Worm (Caenorhabditis elegans) whole organism, L1 larva: Measurements from ENCODE around the gene C23H5.15.

Experiments
- C04F5.9 ChIP-seq: sonication (generic microtip); optimal IDR thresholded peaks from 2 replicates; lab custom pipeline; 2016; ENCODE audit warnings: missing genetic modification characterization, missing compliant biosample characterization
- C34B4.2 ChIP-seq: sonication (generic microtip); optimal IDR thresholded peaks from 2 replicates; lab custom pipeline; 2017; ENCODE audit warnings: mild to moderate bottlenecking, missing genetic modification characterization, missing compliant biosample characterization
- F16B12.6 ChIP-seq: fragments of 150-350 bp; optimal IDR thresholded peaks from 2 replicates; lab custom pipeline; 2014; ENCODE audit warnings: missing biosample characterization, missing genetic modification characterization
- aha-1 ChIP-seq: fragments of 150-350 bp; optimal IDR thresholded peaks from 2 replicates; lab custom pipeline; 2014; ENCODE audit warnings: missing biosample characterization, missing genetic modification characterization
- alr-1 ChIP-seq: fragments of 200-800 bp; sonication (Bioruptor generic); optimal IDR thresholded peaks from 2 replicates; lab custom pipeline; 2018; ENCODE audit warnings: borderline replicate concordance, mild to moderate bottlenecking, missing genetic modification characterization, missing compliant biosample characterization
- ama-1 ChIP-seq: fragments of 150-350 bp; optimal IDR thresholded peaks from 2 replicates; lab custom pipeline; 2014
- blmp-1 ChIP-seq: fragments of 150-350 bp; optimal IDR thresholded peaks from 2 replicates; lab custom pipeline; 2014; ENCODE audit warnings: missing biosample characterization, missing genetic modification characterization
- ceh-8 ChIP-seq: fragments of 200-800 bp; sonication (Bioruptor generic); optimal IDR thresholded peaks from 2 replicates; lab custom pipeline; 2018; ENCODE audit warnings: mild to moderate bottlenecking, missing genetic modification characterization, moderate library complexity, missing compliant biosample characterization
- ceh-82 ChIP-seq, 3 experiments: fragments of 150-350 bp in 1 of 3; sonication (generic microtip) in 2 of 3; optimal IDR thresholded peaks; 2 replicates each; lab custom pipeline; 2014 to 2017; ENCODE audit warnings: missing biosample characterization in 3 of 3, missing genetic modification characterization in 3 of 3
- ceh-88 ChIP-seq: fragments of 200-800 bp; sonication (Bioruptor generic); IDR thresholded peaks from 2 replicates; pipeline ENCODE4 v1.3.6; 2022; ENCODE audit warnings: missing genetic modification characterization, missing compliant biosample characterization
- ceh-90 ChIP-seq: sonication (generic microtip); optimal IDR thresholded peaks from 2 replicates; lab custom pipeline; 2016; ENCODE audit warnings: missing genetic modification characterization, missing compliant biosample characterization
- ces-1 ChIP-seq: fragments of 150-350 bp; optimal IDR thresholded peaks from 2 replicates; lab custom pipeline; 2014; ENCODE audit warnings: missing biosample characterization, missing genetic modification reagents, missing genetic modification characterization
- efl-1 ChIP-seq, 4 experiments: fragments of 150-350 bp; optimal IDR thresholded peaks in 3 of 4; peaks in 1 of 4; 1 replicate in 1 of 4; 2 replicates in 3 of 4; lab custom pipeline; 2014; ENCODE audit warnings: missing biosample characterization in 2 of 4, missing genetic modification characterization in 2 of 4, missing genetic modification reagents in 2 of 4
- egl-13 ChIP-seq: sonication (generic microtip); optimal IDR thresholded peaks from 2 replicates; lab custom pipeline; 2016; ENCODE audit warnings: missing genotype, missing genetic modification reagents, missing genetic modification characterization, missing compliant biosample characterization
- egl-27 ChIP-seq, 2 experiments: fragments of 150-350 bp in 1 of 2; sonication (generic microtip); optimal IDR thresholded peaks; 3 replicates each; lab custom pipeline; 2017 to 2018; ENCODE audit warnings: missing biosample characterization in 2 of 2, missing genetic modification characterization in 2 of 2, missing genetic modification reagents in 2 of 2
- elt-2 ChIP-seq: sonication (generic microtip); optimal IDR thresholded peaks from 2 replicates; lab custom pipeline; 2016; ENCODE audit warnings: missing genetic modification characterization, mild to moderate bottlenecking, inconsistent platforms, missing compliant biosample characterization, missing genetic modification reagents
- elt-3 ChIP-seq, 6 experiments: fragments of 150-350 bp in 1 of 6; sonication (generic microtip); optimal IDR thresholded peaks; 2 replicates each; lab custom pipeline; 2017 to 2018; ENCODE audit warnings: missing biosample characterization in 6 of 6, missing genetic modification characterization in 6 of 6, inconsistent platforms in 1 of 6
- ets-5 ChIP-seq: fragments of 200-800 bp; sonication (Bioruptor generic); IDR thresholded peaks from 2 replicates; pipeline ENCODE4 v1.3.6; 2022; ENCODE audit warnings: missing genetic modification characterization, missing compliant biosample characterization
- grh-1 ChIP-seq: fragments of 200-800 bp; sonication (Bioruptor generic); IDR thresholded peaks from 2 replicates; pipeline ENCODE4 v1.3.6; 2022; ENCODE audit warnings: missing genetic modification reagents, missing genetic modification characterization, missing compliant biosample characterization
- hpl-2 ChIP-seq: fragments of 150-350 bp; optimal IDR thresholded peaks from 2 replicates; lab custom pipeline; 2014; ENCODE audit warnings: missing biosample characterization, missing genetic modification reagents, missing genetic modification characterization
- irx-1 ChIP-seq: sonication (generic microtip); optimal IDR thresholded peaks from 2 replicates; lab custom pipeline; 2016; ENCODE audit warnings: missing genetic modification characterization, missing compliant biosample characterization
- lin-13 ChIP-seq: fragments of 150-350 bp; optimal IDR thresholded peaks from 2 replicates; lab custom pipeline; 2014; ENCODE audit warnings: missing biosample characterization, missing genetic modification reagents, missing genetic modification characterization
- mab-9 ChIP-seq: fragments of 200-800 bp; sonication (Bioruptor generic); IDR thresholded peaks from 2 replicates; pipeline ENCODE4 v1.3.6; 2022; ENCODE audit warnings: missing genetic modification reagents, missing genetic modification characterization, missing compliant biosample characterization
- mdl-1 ChIP-seq, 2 experiments: fragments of 150-350 bp; optimal IDR thresholded peaks; 2 replicates each; lab custom pipeline; 2014 to 2017; ENCODE audit warnings: missing biosample characterization in 2 of 2, missing genetic modification characterization in 2 of 2, inconsistent platforms in 1 of 2
- nhr-19 ChIP-seq: fragments of 200-800 bp; sonication (Bioruptor generic); conservative IDR thresholded peaks from 2 replicates; pipeline ENCODE4 v1.3.6; 2022; ENCODE audit warnings: missing genetic modification characterization, missing compliant biosample characterization
- nhr-71 ChIP-seq: sonication (generic microtip); optimal IDR thresholded peaks from 2 replicates; lab custom pipeline; 2016; ENCODE audit warnings: mild to moderate bottlenecking, missing genetic modification characterization, moderate library complexity, missing compliant biosample characterization
- nhr-84 ChIP-seq: sonication (generic microtip); optimal IDR thresholded peaks from 2 replicates; lab custom pipeline; 2017; ENCODE audit warnings: missing biosample characterization, missing genetic modification characterization
- nhr-85 ChIP-seq: sonication (generic microtip); peaks from one replicate; lab custom pipeline; 2016; ENCODE audit warnings: missing genetic modification characterization, inconsistent platforms, missing compliant biosample characterization
- pax-3 ChIP-seq: fragments of 200-800 bp; sonication (Bioruptor generic); optimal IDR thresholded peaks from 2 replicates; lab custom pipeline; 2018; ENCODE audit warnings: mild to moderate bottlenecking, missing genetic modification characterization, moderate library complexity, missing compliant biosample characterization
- pqm-1 ChIP-seq: sonication (generic microtip); optimal IDR thresholded peaks from 3 replicates; lab custom pipeline; 2017; ENCODE audit warnings: missing biosample characterization, missing genetic modification characterization
- rnt-1 ChIP-seq: sonication (generic microtip); optimal IDR thresholded peaks from 2 replicates; lab custom pipeline; 2016; ENCODE audit warnings: mild to moderate bottlenecking, missing genetic modification characterization, moderate library complexity, missing compliant biosample characterization
- skn-1 ChIP-seq: fragments of 150-350 bp; optimal IDR thresholded peaks from 2 replicates; lab custom pipeline; 2014; ENCODE audit warnings: missing biosample characterization, missing genetic modification characterization
- snu-23 ChIP-seq: sonication (generic microtip); optimal IDR thresholded peaks from 2 replicates; lab custom pipeline; 2016; ENCODE audit warnings: missing genetic modification characterization, missing compliant biosample characterization
- sox-4 ChIP-seq: sonication (generic microtip); optimal IDR thresholded peaks from 2 replicates; lab custom pipeline; 2016; ENCODE audit warnings: missing genetic modification characterization, missing compliant biosample characterization
- sup-37 ChIP-seq: fragments of 200-800 bp; sonication (Bioruptor generic); optimal IDR thresholded peaks from 2 replicates; lab custom pipeline; 2018; ENCODE audit warnings: mild to moderate bottlenecking, missing genetic modification characterization, missing compliant biosample characterization
- unc-130 ChIP-seq: fragments of 150-350 bp; optimal IDR thresholded peaks from 2 replicates; lab custom pipeline; 2017; ENCODE audit warnings: missing biosample characterization, missing genetic modification characterization, inconsistent platforms
- zip-4 ChIP-seq: fragments of 200-800 bp; sonication (Bioruptor generic); optimal IDR thresholded peaks from 2 replicates; lab custom pipeline; 2018; ENCODE audit warnings: mild to moderate bottlenecking, missing genetic modification characterization, moderate library complexity, missing compliant biosample characterization

Gene C23H5.15

ce11 chrIV:2136607-2137006 is 33.9 kb upstream of the C23H5.15 start, which contains the start of gene test-1:
Gene test-1 (plus strand): TSS chrIV:2136951.
- TF ChIP-seq lin-13 (GFP tag; lab: Kevin White, UChicago) = no peak
- peak; percentile 9 for TF ChIP-seq nhr-85 (tag; lab: Kevin White, UChicago)
- peak; percentile 19 for TF ChIP-seq rnt-1

ce11 chrIV:2133431-2133940 is 30.8 kb upstream of the C23H5.15 start, which contains the start of gene C23H5.12:
Gene C23H5.12 (plus strand): TSS chrIV:2133481.
- TF ChIP-seq grh-1 (GFP tag; lab: Robert Waterston, UW) (no peak), mdl-1 (tag; optimal IDR thresholded peaks at IDR 0.05; lab: Kevin White, UChicago) (no peak), egl-27 (tag; optimal IDR thresholded peaks at IDR 0.05; lab: Kevin White, UChicago) (no peak), ceh-8 (no peak), nhr-71 (no peak), egl-13 (no peak), C04F5.9 (tag; lab: Kevin White, UChicago) (no peak), aha-1 (tag; lab: Kevin White, UChicago) (no peak), F16B12.6 (no peak), ama-1 (lab: Kevin White, UChicago) (no peak), efl-1 (optimal IDR thresholded peaks at IDR 0.05; lab: Kevin White, UChicago) (no peak), efl-1 (GFP tag; optimal IDR thresholded peaks at IDR 0.05 in 1 of 2; lab: Kevin White, UChicago) (no peak), ces-1 (GFP tag; lab: Kevin White, UChicago) (no peak), pax-3 (tag; lab: Kevin White, UChicago) (no peak), mab-9 (GFP tag; lab: Robert Waterston, UW) (no peak), pqm-1 (tag; lab: Kevin White, UChicago) (no peak)

ce11 chrIV:2130714-2131113 is 28.0 kb upstream of the C23H5.15 start, which contains the start of gene prmt-6:
Gene prmt-6 (plus strand): TSS chrIV:2130965.
- TF ChIP-seq zip-4 (GFP tag; lab: Kevin White, UChicago) (no peak), nhr-19 (GFP tag; lab: Robert Waterston, UW) (no peak), ceh-82 (tag; optimal IDR thresholded peaks at IDR 0.05; lab: Kevin White, UChicago) (no peak), elt-3 (tag; optimal IDR thresholded peaks at IDR 0.05; lab: Kevin White, UChicago) (peak in 3 of 6 experiments; percentile 14 to 84 (median 36)), alr-1 (no peak), egl-13 (no peak), rnt-1 (no peak), unc-130 (tag; lab: Kevin White, UChicago) (no peak), ceh-90 (tag; lab: Kevin White, UChicago) (no peak), elt-2 (peak; percentile 72), efl-1 (optimal IDR thresholded peaks at IDR 0.05; lab: Kevin White, UChicago) (no peak), efl-1 (GFP tag; optimal IDR thresholded peaks at IDR 0.05 in 1 of 2; lab: Kevin White, UChicago) (no peak), sox-4 (no peak), lin-13 (GFP tag; lab: Kevin White, UChicago) (no peak), ets-5 (no peak), skn-1 (tag; lab: Kevin White, UChicago) (no peak), nhr-85 (tag; lab: Kevin White, UChicago) (no peak), snu-23 (no peak), nhr-71 (no peak), hpl-2 (GFP tag; lab: Kevin White, UChicago) (no peak), irx-1 (no peak), ceh-88 (GFP tag; lab: Robert Waterston, UW) (no peak), blmp-1 (tag; lab: Kevin White, UChicago) (peak; percentile 28), grh-1 (GFP tag; lab: Robert Waterston, UW) (no peak), sup-37 (GFP tag; lab: Kevin White, UChicago) (no peak), C34B4.2 (tag; lab: Kevin White, UChicago) (no peak)
- TF ChIP-seq, all 84 proteins: peak for 3

DNA sequence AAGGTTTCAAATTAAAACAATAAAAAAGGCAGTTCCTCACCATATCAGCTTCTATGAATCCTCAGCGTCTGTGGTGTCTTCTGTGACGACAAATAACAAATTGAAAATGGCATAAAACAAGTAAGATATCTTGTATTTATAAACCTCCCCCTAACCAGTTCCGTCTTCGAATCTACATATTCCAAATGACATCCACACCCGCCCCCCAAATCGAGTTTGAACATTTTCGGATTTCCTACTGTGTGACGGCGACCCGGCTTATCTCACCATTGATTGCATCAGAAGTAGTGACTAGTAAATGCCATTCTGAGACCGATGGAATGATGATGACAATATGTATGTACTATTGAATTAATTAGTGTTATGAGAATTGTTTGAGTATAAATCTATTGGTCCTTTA is 26.1 kb upstream of the C23H5.15 start, which contains the start of gene grl-20:
grl-20 (minus strand) TSS at position 101 of the 400 bp plus-strand sequence.
- TF ChIP-seq unc-130 (tag; lab: Kevin White, UChicago) (no peak), nhr-84 (tag; lab: Kevin White, UChicago) (no peak)
